Worm (Caenorhabditis elegans) whole organism, L4 larva: ENCODE measurements around the gene F13C5.5.
A peak's percentile ranks its signal among the peaks of the same experiment; 100 is the strongest.

Experiments used
- F10B5.3 ChIP-seq: sonication (generic microtip); optimal IDR thresholded peaks from 2 replicates; lab custom pipeline; 2016; ENCODE audit warnings: mild to moderate bottlenecking, missing genetic modification characterization, missing compliant biosample characterization
- F26F4.8 ChIP-seq: fragments of 200-800 bp; sonication (Bioruptor generic); conservative IDR thresholded peaks from 2 replicates; pipeline ENCODE4 v1.3.6; 2022; ENCODE audit warnings: missing genetic modification characterization, missing compliant biosample characterization
- F37D6.2 ChIP-seq: sonication (generic microtip); optimal IDR thresholded peaks from 2 replicates; lab custom pipeline; 2016; ENCODE audit warnings: mild to moderate bottlenecking, missing genetic modification characterization, missing compliant biosample characterization
- F44E2.7 ChIP-seq: fragments of 200-800 bp; sonication (Bioruptor generic); IDR thresholded peaks from 2 replicates; pipeline ENCODE4 v2.1.2; 2022; ENCODE audit warnings: missing genetic modification characterization, missing compliant biosample characterization
- T20F7.1 ChIP-seq: fragments of 200-800 bp; sonication (Bioruptor generic); optimal IDR thresholded peaks from 2 replicates; lab custom pipeline; 2018; ENCODE audit warnings: mild to moderate bottlenecking, missing genetic modification characterization, missing compliant biosample characterization
- Y48G9A.11 ChIP-seq: fragments of 200-800 bp; sonication (Bioruptor generic); IDR thresholded peaks from 2 replicates; pipeline ENCODE4 v1.3.6; 2022; ENCODE audit warnings: missing genetic modification reagents, missing genetic modification characterization, missing compliant biosample characterization
- Y75B8A.6 ChIP-seq: fragments of 200-800 bp; sonication (Bioruptor generic); IDR thresholded peaks from 2 replicates; pipeline ENCODE4 v1.3.6; 2022; ENCODE audit warnings: missing genetic modification reagents, missing genetic modification characterization, missing compliant biosample characterization
- ZK337.2 ChIP-seq: fragments of 200-800 bp; sonication (Bioruptor generic); IDR thresholded peaks from 2 replicates; pipeline ENCODE4 v1.3.6; 2022; ENCODE audit warnings: missing genetic modification reagents, missing genetic modification characterization, missing compliant biosample characterization
- ZK546.5 ChIP-seq, 2 experiments: sonication (generic microtip); optimal IDR thresholded peaks; 2 replicates each; lab custom pipeline; 2017; ENCODE audit warnings: missing biosample characterization in 2 of 2, missing genetic modification characterization in 2 of 2
- aha-1 ChIP-seq: fragments of 150-350 bp; peaks from one replicate; lab custom pipeline; 2014; ENCODE audit warnings: missing biosample characterization, missing genetic modification characterization
- arid-1 ChIP-seq: fragments of 200-800 bp; sonication (Bioruptor generic); conservative IDR thresholded peaks from 2 replicates; pipeline ENCODE4 v1.3.6; 2022; ENCODE audit warnings: missing genetic modification reagents, missing genetic modification characterization, missing compliant biosample characterization
- ceh-20 ChIP-seq: fragments of 200-800 bp; sonication (Bioruptor generic); IDR thresholded peaks from 2 replicates; pipeline ENCODE4 v1.3.6; 2022; ENCODE audit warnings: missing genetic modification reagents, missing genetic modification characterization, missing compliant biosample characterization
- ceh-32 ChIP-seq: sonication (generic microtip); optimal IDR thresholded peaks from 2 replicates; lab custom pipeline; 2016; ENCODE audit warnings: mild to moderate bottlenecking, missing genetic modification characterization, missing compliant biosample characterization; ENCODE audit not compliant: poor library complexity
- ceh-44 ChIP-seq: fragments of 200-800 bp; sonication (Bioruptor generic); IDR thresholded peaks from 2 replicates; pipeline ENCODE4 v1.3.6; 2022; ENCODE audit warnings: missing genetic modification reagents, missing genetic modification characterization, missing compliant biosample characterization
- ceh-62 ChIP-seq: sonication (generic microtip); optimal IDR thresholded peaks from 2 replicates; lab custom pipeline; 2017; ENCODE audit warnings: missing biosample characterization, missing genetic modification characterization
- ces-1 ChIP-seq: fragments of 150-350 bp; sonication (generic microtip); optimal IDR thresholded peaks from 4 replicates; lab custom pipeline; 2014; ENCODE audit warnings: missing biosample characterization, missing genetic modification reagents, missing genetic modification characterization
- ctbp-1 ChIP-seq: fragments of 200-800 bp; sonication (Bioruptor generic); IDR thresholded peaks from 2 replicates; pipeline ENCODE4 v1.3.6; 2022; ENCODE audit warnings: missing genetic modification reagents, missing genetic modification characterization, missing compliant biosample characterization
- daf-16 ChIP-seq, 3 experiments: sonication (generic microtip); optimal IDR thresholded peaks; 2 replicates each; lab custom pipeline; 2016 to 2017; ENCODE audit warnings: missing genetic modification characterization in 3 of 3, missing genetic modification reagents in 3 of 3, mild to moderate bottlenecking in 2 of 3, missing compliant biosample characterization in 2 of 3, missing biosample characterization in 1 of 3, moderate library complexity in 1 of 3
- dmd-9 ChIP-seq: fragments of 200-800 bp; sonication (Bioruptor generic); IDR thresholded peaks from 2 replicates; pipeline ENCODE4 v1.3.6; 2022; ENCODE audit warnings: missing genetic modification reagents, missing genetic modification characterization, missing compliant biosample characterization
- dpl-1 ChIP-seq: fragments of 150-350 bp; optimal IDR thresholded peaks from 2 replicates; lab custom pipeline; 2014; ENCODE audit warnings: missing biosample characterization, missing genetic modification reagents, missing genetic modification characterization
- dve-1 ChIP-seq: sonication (generic microtip); optimal IDR thresholded peaks from 2 replicates; lab custom pipeline; 2017; ENCODE audit warnings: antibody characterized with exemption, mild to moderate bottlenecking, missing genetic modification characterization, missing compliant biosample characterization; ENCODE audit not compliant: insufficient read depth
- egl-43 ChIP-seq: fragments of 200-800 bp; sonication (Bioruptor generic); IDR thresholded peaks from 2 replicates; pipeline ENCODE4 v1.3.6; 2022; ENCODE audit warnings: missing genetic modification reagents, missing genetic modification characterization, missing compliant biosample characterization
- hif-1 ChIP-seq, 2 experiments: sonication (generic microtip); optimal IDR thresholded peaks; 2 replicates each; lab custom pipeline; 2016 to 2017; ENCODE audit warnings: missing compliant biosample characterization in 2 of 2, missing genetic modification characterization in 2 of 2, missing genetic modification reagents in 2 of 2, missing genotype in 2 of 2, mild to moderate bottlenecking in 1 of 2
- hlh-11 ChIP-seq: fragments of 200-800 bp; sonication (Bioruptor generic); optimal IDR thresholded peaks from 2 replicates; lab custom pipeline; 2018; ENCODE audit warnings: mild to moderate bottlenecking, missing genetic modification characterization, missing compliant biosample characterization
- hlh-30 ChIP-seq: sonication (generic microtip); optimal IDR thresholded peaks from 2 replicates; lab custom pipeline; 2017; ENCODE audit warnings: antibody characterized with exemption, mild to moderate bottlenecking, missing genetic modification characterization, missing compliant biosample characterization; ENCODE audit not compliant: insufficient read depth
- lin-1 ChIP-seq: fragments of 200-800 bp; sonication (Bioruptor generic); IDR thresholded peaks from 2 replicates; pipeline ENCODE4 v1.3.6; 2022; ENCODE audit warnings: missing genetic modification reagents, missing genetic modification characterization, missing compliant biosample characterization
- lin-29 ChIP-seq: fragments of 200-800 bp; sonication (Bioruptor generic); IDR thresholded peaks from 2 replicates; pipeline ENCODE4 v1.3.6; 2022; ENCODE audit warnings: missing genetic modification reagents, missing genetic modification characterization, missing compliant biosample characterization
- lin-38 ChIP-seq: fragments of 200-800 bp; sonication (Bioruptor generic); IDR thresholded peaks from 2 replicates; pipeline ENCODE4 v1.3.6; 2022; ENCODE audit warnings: missing genetic modification reagents, missing genetic modification characterization, missing compliant biosample characterization
- lir-3 ChIP-seq: sonication (generic microtip); optimal IDR thresholded peaks from 2 replicates; lab custom pipeline; 2016; ENCODE audit warnings: mild to moderate bottlenecking, missing genetic modification characterization, missing compliant biosample characterization
- lsy-2 ChIP-seq, 2 experiments: fragments of 150-350 bp in 1 of 2; sonication (generic microtip) in 1 of 2; optimal IDR thresholded peaks; 2 replicates each; lab custom pipeline; 2014 to 2017; ENCODE audit warnings: missing biosample characterization in 2 of 2, missing genetic modification characterization in 2 of 2
- mdl-1 ChIP-seq, 2 experiments: fragments of 150-350 bp in 1 of 2; sonication (generic microtip) in 1 of 2; optimal IDR thresholded peaks; 2 replicates each; lab custom pipeline; 2014 to 2017; ENCODE audit warnings: missing biosample characterization in 2 of 2, missing genetic modification characterization in 2 of 2
- mdt-29 ChIP-seq: fragments of 200-800 bp; sonication (Bioruptor generic); IDR thresholded peaks from 2 replicates; pipeline ENCODE4 v1.3.6; 2022; ENCODE audit warnings: missing genetic modification reagents, missing genetic modification characterization, missing compliant biosample characterization
- mep-1 ChIP-seq: fragments of 150-350 bp; sonication (generic microtip); optimal IDR thresholded peaks from 3 replicates; lab custom pipeline; 2014; ENCODE audit warnings: missing biosample characterization, missing genetic modification characterization
- mxl-2 ChIP-seq: fragments of 200-800 bp; sonication (Bioruptor generic); conservative IDR thresholded peaks from 2 replicates; pipeline ENCODE4 v1.3.6; 2022; ENCODE audit warnings: missing genetic modification reagents, missing genetic modification characterization, missing compliant biosample characterization
- mxl-3 ChIP-seq: fragments of 200-800 bp; sonication (Bioruptor generic); optimal IDR thresholded peaks from 2 replicates; lab custom pipeline; 2018; ENCODE audit warnings: mild to moderate bottlenecking, missing genetic modification characterization, missing compliant biosample characterization
- nhr-102 ChIP-seq: sonication (generic microtip); optimal IDR thresholded peaks from 2 replicates; lab custom pipeline; 2016; ENCODE audit warnings: mild to moderate bottlenecking, missing genetic modification characterization, moderate library complexity, missing compliant biosample characterization
- nhr-11 ChIP-seq: fragments of 150-350 bp; optimal IDR thresholded peaks from 2 replicates; lab custom pipeline; 2014; ENCODE audit warnings: missing biosample characterization, missing genetic modification characterization
- nhr-28 ChIP-seq: fragments of 150-350 bp; optimal IDR thresholded peaks from 2 replicates; lab custom pipeline; 2014; ENCODE audit warnings: missing biosample characterization, missing genetic modification characterization
- nhr-41 ChIP-seq: fragments of 200-800 bp; sonication (Bioruptor generic); IDR thresholded peaks from 2 replicates; pipeline ENCODE4 v1.3.6; 2022; ENCODE audit warnings: missing genetic modification reagents, missing genetic modification characterization, missing compliant biosample characterization
- nhr-77 ChIP-seq: fragments of 150-350 bp; optimal IDR thresholded peaks from 2 replicates; lab custom pipeline; 2014; ENCODE audit warnings: missing biosample characterization, missing genetic modification characterization
- php-3 ChIP-seq: fragments of 200-800 bp; sonication (Bioruptor generic); IDR thresholded peaks from 2 replicates; pipeline ENCODE4 v1.3.6; 2022; ENCODE audit warnings: missing genetic modification reagents, missing genetic modification characterization, missing compliant biosample characterization
- set-16 ChIP-seq: fragments of 200-800 bp; sonication (Bioruptor generic); IDR thresholded peaks from 2 replicates; pipeline ENCODE4 v1.3.6; 2022; ENCODE audit warnings: missing genetic modification reagents, missing genetic modification characterization, missing compliant biosample characterization
- snpc-1.2 ChIP-seq: fragments of 200-800 bp; sonication (Bioruptor generic); IDR thresholded peaks from 2 replicates; pipeline ENCODE4 v1.3.6; 2022; ENCODE audit warnings: missing genetic modification reagents, missing genetic modification characterization, missing compliant biosample characterization
- unc-130 ChIP-seq: sonication (generic microtip); optimal IDR thresholded peaks from 2 replicates; lab custom pipeline; 2016; ENCODE audit warnings: missing genetic modification reagents, missing genetic modification characterization, missing compliant biosample characterization
- unc-39 ChIP-seq: sonication (generic microtip); optimal IDR thresholded peaks from 2 replicates; lab custom pipeline; 2017; ENCODE audit warnings: missing biosample characterization, missing genetic modification characterization
- vab-7 ChIP-seq: fragments of 200-800 bp; sonication (Bioruptor generic); IDR thresholded peaks from 2 replicates; pipeline ENCODE4 v1.3.6; 2022; ENCODE audit warnings: missing genetic modification reagents, missing genetic modification characterization, missing compliant biosample characterization
- zip-11 ChIP-seq: fragments of 200-800 bp; sonication (Bioruptor generic); IDR thresholded peaks from 2 replicates; pipeline ENCODE4 v1.3.6; 2022; ENCODE audit warnings: missing genetic modification characterization, missing compliant biosample characterization
- zip-2 ChIP-seq: fragments of 150-350 bp; optimal IDR thresholded peaks from 2 replicates; lab custom pipeline; 2014; ENCODE audit warnings: missing biosample characterization, missing genetic modification characterization

F13C5.5 gene

DNA sequence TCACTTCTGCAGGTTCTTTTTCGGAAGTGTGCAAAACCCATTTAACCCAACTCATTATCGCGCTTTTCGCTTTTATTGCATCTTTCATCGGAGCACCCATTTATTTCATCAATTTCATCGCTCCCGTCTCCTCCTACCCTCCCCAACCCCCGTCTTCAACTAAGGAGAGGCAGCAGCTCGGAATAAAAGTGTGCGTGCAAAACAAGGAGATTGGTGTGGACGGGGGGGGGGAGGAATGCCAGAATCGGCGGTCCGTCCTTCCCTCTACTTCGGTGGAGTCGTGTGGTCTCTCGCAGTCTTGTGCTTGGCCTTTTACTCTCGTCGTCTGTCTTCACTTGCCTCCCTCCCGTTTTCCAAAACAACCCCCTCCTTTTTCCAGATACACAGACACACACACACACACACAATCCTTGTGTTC is 6.9 kb downstream of the F13C5.5 start (continued):
- no peak for TF ChIP-seq nhr-11 (tag; lab: Kevin White, UChicago)
- no peak for TF ChIP-seq F10B5.3 (tag; lab: Kevin White, UChicago)
- no peak for TF ChIP-seq lin-1 (GFP tag; lab: Robert Waterston, UW)
- no peak for TF ChIP-seq nhr-41 (GFP tag; lab: Robert Waterston, UW)
- TF ChIP-seq set-16 (GFP tag; lab: Robert Waterston, UW) = peak; percentile 82
- no peak for TF ChIP-seq nhr-28
- no peak for TF ChIP-seq zip-11 (GFP tag; lab: Robert Waterston, UW)
- no peak for TF ChIP-seq arid-1 (GFP tag; lab: Robert Waterston, UW)
- peak; percentile 88 for TF ChIP-seq aha-1 (tag; lab: Kevin White, UChicago)
- TF ChIP-seq dmd-9 (GFP tag; lab: Robert Waterston, UW) = no peak
- TF ChIP-seq lir-3 (tag; lab: Kevin White, UChicago) = no peak
- no peak for TF ChIP-seq unc-130
- peak; percentile 17; the same call in 1 of the 2 replicates for TF ChIP-seq vab-7 (GFP tag; lab: Robert Waterston, UW)
- no peak for TF ChIP-seq snpc-1.2 (GFP tag; lab: Robert Waterston, UW)
- TF ChIP-seq T20F7.1 (GFP tag; lab: Kevin White, UChicago) = no peak
- TF ChIP-seq hif-1 (tag; optimal IDR thresholded peaks at IDR 0.05; lab: Kevin White, UChicago) = peak in 1 of 2 experiments; percentile 88
- no peak for TF ChIP-seq ceh-32 (tag; lab: Kevin White, UChicago)
- TF ChIP-seq php-3 = no peak
- peak; percentile 55 for TF ChIP-seq mep-1 (tag; lab: Kevin White, UChicago)
- no peak for TF ChIP-seq daf-16 (GFP tag; optimal IDR thresholded peaks at IDR 0.05; lab: Kevin White, UChicago)
- TF ChIP-seq daf-16 (tag; optimal IDR thresholded peaks at IDR 0.05; lab: Kevin White, UChicago) = no peak
- TF ChIP-seq unc-39 = no peak
- no peak for TF ChIP-seq dpl-1 (GFP tag; lab: Kevin White, UChicago)
- peak in 1 of 2 experiments; percentile 32 for TF ChIP-seq lsy-2 (tag; optimal IDR thresholded peaks at IDR 0.05; lab: Kevin White, UChicago)
- TF ChIP-seq ceh-20 (GFP tag; lab: Robert Waterston, UW) = 0 out of 2 replicates have a peak, but pooled peaks have one; percentile 63
- no peak for TF ChIP-seq F44E2.7 (GFP tag; lab: Robert Waterston, UW)
- TF ChIP-seq F26F4.8 (GFP tag; lab: Robert Waterston, UW) = no peak
- TF ChIP-seq mdt-29 (GFP tag; lab: Robert Waterston, UW) = no peak
- TF ChIP-seq egl-43 (GFP tag; lab: Robert Waterston, UW) = peak; percentile 68
- TF ChIP-seq dve-1 = no peak
- peak; percentile 2 for TF ChIP-seq hlh-11 (tag; lab: Kevin White, UChicago)
- TF ChIP-seq mdl-1 (tag; optimal IDR thresholded peaks at IDR 0.05; lab: Kevin White, UChicago) = peak in 1 of 2 experiments; percentile 42
- TF ChIP-seq lin-29 (GFP tag; lab: Robert Waterston, UW) = no peak
- no peak for TF ChIP-seq lin-38
- no peak for TF ChIP-seq ZK546.5 (tag; optimal IDR thresholded peaks at IDR 0.05; lab: Kevin White, UChicago)
- no peak for TF ChIP-seq ces-1 (GFP tag; lab: Kevin White, UChicago)
- TF ChIP-seq ceh-44 (GFP tag; lab: Robert Waterston, UW) = 0 out of 2 replicates have a peak, but pooled peaks have one; percentile 4
- TF ChIP-seq ZK337.2 (GFP tag; lab: Robert Waterston, UW) = no peak
- no peak for TF ChIP-seq mxl-2 (GFP tag; lab: Robert Waterston, UW)
- TF ChIP-seq ctbp-1 (GFP tag; lab: Robert Waterston, UW) = 0 out of 2 replicates have a peak, but pooled peaks have one; percentile 52
- TF ChIP-seq ceh-62 = no peak
- no peak for TF ChIP-seq nhr-77
- no peak for TF ChIP-seq Y75B8A.6 (GFP tag; lab: Robert Waterston, UW)
- TF ChIP-seq nhr-102 (tag; lab: Kevin White, UChicago) = no peak
- TF ChIP-seq Y48G9A.11 = no peak
- TF ChIP-seq mxl-3 = no peak
- peak; percentile 36 for TF ChIP-seq F37D6.2 (tag; lab: Kevin White, UChicago)
- TF ChIP-seq hlh-30 = peak; percentile 79
- TF ChIP-seq zip-2 (tag; lab: Kevin White, UChicago) = no peak
